Worm (Caenorhabditis elegans) whole organism, mixed stage, embryonic: Measurements from ENCODE around the gene F31B12.3.

Experiments
- M03D4.4 ChIP-seq: sonication (generic microtip); optimal IDR thresholded peaks from 2 replicates; lab custom pipeline; 2017; ENCODE audit warnings: mild to moderate bottlenecking, missing genetic modification characterization, missing compliant biosample characterization
- bed-3 ChIP-seq: fragments of 200-800 bp; sonication (Bioruptor generic); optimal IDR thresholded peaks from 3 replicates; lab custom pipeline; 2018; ENCODE audit warnings: mild to moderate bottlenecking, missing genetic modification characterization, moderate library complexity, missing compliant biosample characterization
- blmp-1 ChIP-seq: fragments of 150-350 bp; optimal IDR thresholded peaks from 2 replicates; lab custom pipeline; 2014; ENCODE audit warnings: missing biosample characterization, missing genetic modification characterization
- ceh-43 ChIP-seq: fragments of 200-800 bp; sonication (Bioruptor generic); optimal IDR thresholded peaks from 2 replicates; lab custom pipeline; 2018; ENCODE audit warnings: mild to moderate bottlenecking, missing genetic modification characterization, moderate library complexity, missing compliant biosample characterization
- ceh-83 ChIP-seq: fragments of 200-800 bp; sonication (Bioruptor generic); optimal IDR thresholded peaks from 2 replicates; lab custom pipeline; 2018; ENCODE audit warnings: mild to moderate bottlenecking, missing genetic modification characterization, missing compliant biosample characterization
- ces-1 ChIP-seq: fragments of 150-350 bp; optimal IDR thresholded peaks from 2 replicates; lab custom pipeline; 2014; ENCODE audit warnings: missing biosample characterization, missing genetic modification reagents, missing genetic modification characterization
- cnd-1 ChIP-seq: fragments of 200-800 bp; sonication (Bioruptor generic); optimal IDR thresholded peaks from 2 replicates; lab custom pipeline; 2018; ENCODE audit warnings: mild to moderate bottlenecking, missing genetic modification characterization, missing compliant biosample characterization
- drap-1 ChIP-seq: fragments of 200-800 bp; sonication (Bioruptor generic); optimal IDR thresholded peaks from 3 replicates; lab custom pipeline; 2018; ENCODE audit warnings: mild to moderate bottlenecking, missing genetic modification characterization, missing compliant biosample characterization
- elt-1 ChIP-seq: sonication (generic microtip); optimal IDR thresholded peaks from 2 replicates; lab custom pipeline; 2017; ENCODE audit warnings: missing genetic modification characterization, mild to moderate bottlenecking, missing compliant biosample characterization, antibody characterized with exemption, moderate library complexity, borderline replicate concordance; ENCODE audit not compliant: insufficient read depth
- elt-3 ChIP-seq: fragments of 150-350 bp; optimal IDR thresholded peaks from 2 replicates; lab custom pipeline; 2014; ENCODE audit warnings: missing biosample characterization, missing genetic modification characterization
- flh-1 ChIP-seq: fragments of 200-800 bp; sonication (Bioruptor generic); optimal IDR thresholded peaks from 2 replicates; lab custom pipeline; 2018; ENCODE audit warnings: mild to moderate bottlenecking, missing genetic modification characterization, moderate library complexity, missing compliant biosample characterization
- ham-2 ChIP-seq: fragments of 200-800 bp; sonication (Bioruptor generic); optimal IDR thresholded peaks from 2 replicates; lab custom pipeline; 2018; ENCODE audit warnings: mild to moderate bottlenecking, missing genetic modification characterization, missing compliant biosample characterization
- hlh-1 ChIP-seq: fragments of 150-350 bp; optimal IDR thresholded peaks from 2 replicates; lab custom pipeline; 2014; ENCODE audit warnings: missing biosample characterization, missing genetic modification reagents, missing genetic modification characterization
- lin-13 ChIP-seq: fragments of 150-350 bp; optimal IDR thresholded peaks from 2 replicates; lab custom pipeline; 2014; ENCODE audit warnings: missing biosample characterization, missing genetic modification characterization
- lin-32 ChIP-seq: fragments of 200-800 bp; sonication (Bioruptor generic); optimal IDR thresholded peaks from 2 replicates; lab custom pipeline; 2018; ENCODE audit warnings: mild to moderate bottlenecking, missing genetic modification characterization, missing compliant biosample characterization
- lsy-2 ChIP-seq: fragments of 150-350 bp; optimal IDR thresholded peaks from 2 replicates; lab custom pipeline; 2014; ENCODE audit warnings: missing biosample characterization, missing genetic modification characterization
- mab-5 ChIP-seq: fragments of 150-350 bp; optimal IDR thresholded peaks from 2 replicates; lab custom pipeline; 2014; ENCODE audit warnings: missing biosample characterization, missing genetic modification characterization
- mep-1 ChIP-seq: fragments of 150-350 bp; optimal IDR thresholded peaks from 2 replicates; lab custom pipeline; 2017; ENCODE audit warnings: missing biosample characterization, missing genetic modification reagents, missing genetic modification characterization, inconsistent platforms
- nhr-12 ChIP-seq: fragments of 150-350 bp; optimal IDR thresholded peaks from 2 replicates; lab custom pipeline; 2014; ENCODE audit warnings: missing biosample characterization, missing genetic modification characterization
- nhr-2 ChIP-seq: fragments of 150-350 bp; optimal IDR thresholded peaks from 2 replicates; lab custom pipeline; 2014; ENCODE audit warnings: missing biosample characterization, missing genetic modification characterization
- nhr-237 ChIP-seq: fragments of 150-350 bp; optimal IDR thresholded peaks from 2 replicates; lab custom pipeline; 2014; ENCODE audit warnings: missing biosample characterization, missing genetic modification characterization
- nhr-28 ChIP-seq: fragments of 150-350 bp; optimal IDR thresholded peaks from 2 replicates; lab custom pipeline; 2014; ENCODE audit warnings: missing biosample characterization, missing genetic modification characterization
- nhr-76 ChIP-seq: sonication (generic microtip); optimal IDR thresholded peaks from 2 replicates; lab custom pipeline; 2017; ENCODE audit warnings: missing biosample characterization, missing genetic modification characterization
- pha-4 ChIP-seq: fragments of 150-350 bp; optimal IDR thresholded peaks from 2 replicates; lab custom pipeline; 2018; ENCODE audit warnings: missing biosample characterization, missing genetic modification reagents, missing genetic modification characterization
- sem-2 ChIP-seq: fragments of 200-800 bp; sonication (Bioruptor generic); optimal IDR thresholded peaks from 2 replicates; lab custom pipeline; 2018; ENCODE audit warnings: mild to moderate bottlenecking, missing genetic modification characterization, missing compliant biosample characterization
- snpc-4 ChIP-seq: fragments of 150-350 bp; optimal IDR thresholded peaks from 2 replicates; lab custom pipeline; 2014; ENCODE audit warnings: missing biosample characterization, missing genetic modification characterization
- sptf-1 ChIP-seq: sonication (generic microtip); optimal IDR thresholded peaks from 2 replicates; lab custom pipeline; 2017; ENCODE audit warnings: mild to moderate bottlenecking, missing genetic modification characterization, moderate library complexity, missing compliant biosample characterization
- tbx-8 ChIP-seq: fragments of 200-800 bp; sonication (Bioruptor generic); optimal IDR thresholded peaks from 2 replicates; lab custom pipeline; 2018; ENCODE audit warnings: mild to moderate bottlenecking, missing genetic modification characterization, moderate library complexity, missing compliant biosample characterization
- unc-120 ChIP-seq: sonication (generic microtip); optimal IDR thresholded peaks from 2 replicates; lab custom pipeline; 2017; ENCODE audit warnings: missing genetic modification characterization, missing compliant biosample characterization; ENCODE audit not compliant: poor library complexity, severe bottlenecking
- unc-39 ChIP-seq: fragments of 150-350 bp; optimal IDR thresholded peaks from 2 replicates; lab custom pipeline; 2014; ENCODE audit warnings: missing biosample characterization, missing genetic modification characterization
- unc-62 ChIP-seq: fragments of 150-350 bp; optimal IDR thresholded peaks from 2 replicates; lab custom pipeline; 2014; ENCODE audit warnings: missing biosample characterization, missing genetic modification reagents, missing genetic modification characterization
- zip-8 ChIP-seq: fragments of 150-350 bp; optimal IDR thresholded peaks from 2 replicates; lab custom pipeline; 2014; ENCODE audit warnings: missing biosample characterization, missing genetic modification characterization

F31B12.3 gene

DNA sequence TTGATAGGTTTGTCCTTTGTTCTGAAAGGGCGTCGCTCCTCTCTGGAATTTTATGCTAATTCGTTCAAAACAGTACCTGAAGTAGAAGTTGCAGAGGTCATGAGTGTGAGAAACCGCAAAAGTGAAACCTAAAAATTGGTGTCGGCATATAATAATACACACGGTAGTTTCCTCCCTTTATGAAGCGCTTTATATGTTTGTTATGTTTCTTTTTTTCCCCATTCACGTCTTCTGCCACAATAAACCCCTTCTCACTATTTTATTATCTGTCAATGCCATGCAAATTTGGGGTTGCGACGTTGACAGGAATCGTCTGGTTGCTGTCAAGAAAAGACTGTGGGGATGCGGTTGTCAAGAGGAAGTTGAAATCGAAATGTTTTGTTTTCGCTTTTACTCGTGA is 28.0 kb downstream of the F31B12.3 start, which contains the start of gene vap-2:
Gene vap-2, minus strand, starts transcription at position 101 of the 400 bp plus-strand sequence.
- TF ChIP-seq unc-39 (tag; lab: Kevin White, UChicago), result no peak
- no peak for TF ChIP-seq mep-1 (tag; lab: Kevin White, UChicago)
- TF ChIP-seq sem-2 (GFP tag; lab: Kevin White, UChicago), result no peak
- TF ChIP-seq hlh-1 (tag; lab: Kevin White, UChicago), result no peak
- TF ChIP-seq ham-2 (GFP tag; lab: Kevin White, UChicago), result no peak
- TF ChIP-seq sptf-1 (tag; lab: Kevin White, UChicago), result no peak
- TF ChIP-seq unc-120 (tag; lab: Kevin White, UChicago), result no peak
- TF ChIP-seq elt-1 (tag; lab: Kevin White, UChicago), result no peak
- no peak for TF ChIP-seq elt-3 (tag; lab: Kevin White, UChicago)
- TF ChIP-seq M03D4.4 (tag; lab: Kevin White, UChicago), result no peak
- no peak for TF ChIP-seq mab-5 (tag; lab: Kevin White, UChicago)
- TF ChIP-seq tbx-8 (GFP tag; lab: Kevin White, UChicago), result no peak
- TF ChIP-seq pha-4 (tag; lab: Kevin White, UChicago), result no peak

ce11 chrX:10787203-10787602 is 33.2 kb downstream of the F31B12.3 start, which contains the start of gene ttr-14:
Gene ttr-14, plus strand, starts transcription at chrX:10787503.
- TF ChIP-seq blmp-1 (no peak), M03D4.4 (tag; lab: Kevin White, UChicago) (no peak), elt-3 (tag; lab: Kevin White, UChicago) (no peak), unc-39 (tag; lab: Kevin White, UChicago) (no peak), lin-32 (no peak), mab-5 (tag; lab: Kevin White, UChicago) (no peak), lsy-2 (no peak), lin-13 (tag; lab: Kevin White, UChicago) (no peak), zip-8 (tag; lab: Kevin White, UChicago) (no peak), snpc-4 (no peak), nhr-12 (tag; lab: Kevin White, UChicago) (no peak), mep-1 (tag; lab: Kevin White, UChicago) (no peak), unc-62 (GFP tag; lab: Kevin White, UChicago) (no peak), drap-1 (GFP tag; lab: Kevin White, UChicago) (no peak), elt-1 (tag; lab: Kevin White, UChicago) (no peak)
- TF ChIP-seq, all 35 proteins: peak for 0

- TF ChIP-seq blmp-1 (no peak), M03D4.4 (tag; lab: Kevin White, UChicago) (no peak), tbx-8 (GFP tag; lab: Kevin White, UChicago) (no peak), lin-13 (tag; lab: Kevin White, UChicago) (no peak), unc-62 (GFP tag; lab: Kevin White, UChicago) (no peak), nhr-2 (no peak), nhr-76 (no peak)
- TF ChIP-seq, all 35 proteins: peak for 0
Measured at ce11 chrX:10783822-10784221, 36.6 kb downstream of the F31B12.3 start, which contains the start of gene clc-4. Gene clc-4, minus strand, starts transcription at chrX:10783922.

DNA sequence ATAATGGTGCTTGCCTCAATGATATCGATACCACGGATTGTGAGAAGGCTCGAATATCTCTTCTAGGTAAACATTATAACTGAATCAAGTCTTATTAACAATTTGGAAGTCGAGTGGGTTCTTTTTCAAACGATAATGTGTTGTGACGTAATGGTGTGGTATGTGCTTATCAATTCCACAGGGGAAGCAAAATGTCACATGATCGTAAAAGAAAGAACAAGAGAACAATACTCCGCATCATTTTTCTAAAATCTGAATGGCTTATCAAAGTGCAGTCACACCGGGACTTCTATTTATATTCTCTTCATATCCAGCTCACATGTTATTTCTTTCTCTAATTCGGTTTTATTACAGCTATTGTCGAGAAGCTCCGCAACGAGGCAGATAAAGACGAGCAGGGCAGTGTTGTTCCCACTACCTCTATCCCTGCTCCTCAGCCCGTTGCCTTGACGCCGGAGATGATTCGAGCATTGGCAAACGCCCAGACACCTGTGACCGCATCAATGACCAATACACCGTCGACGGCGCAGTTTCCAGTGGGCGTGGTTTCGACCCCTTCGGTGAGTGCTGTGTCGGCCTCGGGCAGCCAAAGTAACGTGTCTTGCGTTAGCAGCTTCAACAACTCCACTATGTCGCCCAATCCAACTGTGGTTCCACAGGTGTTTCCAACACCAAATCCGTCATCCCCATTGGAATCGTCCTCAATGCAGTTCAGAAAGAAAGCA is 39.7 kb downstream of the F31B12.3 start:
- TF ChIP-seq nhr-28 (tag; lab: Kevin White, UChicago), result no peak
- TF ChIP-seq blmp-1, result no peak
- no peak for TF ChIP-seq bed-3 (GFP tag; lab: Kevin White, UChicago)
- TF ChIP-seq ces-1 (GFP tag; lab: Kevin White, UChicago), result no peak
- TF ChIP-seq hlh-1 (tag; lab: Kevin White, UChicago), result no peak
- no peak for TF ChIP-seq ceh-43 (GFP tag; lab: Kevin White, UChicago)
- TF ChIP-seq unc-120 (tag; lab: Kevin White, UChicago), result no peak
- TF ChIP-seq flh-1 (GFP tag; lab: Kevin White, UChicago), result no peak
- no peak for TF ChIP-seq nhr-76
- TF ChIP-seq unc-39 (tag; lab: Kevin White, UChicago), result no peak
- TF ChIP-seq drap-1 (GFP tag; lab: Kevin White, UChicago), result no peak

DNA sequence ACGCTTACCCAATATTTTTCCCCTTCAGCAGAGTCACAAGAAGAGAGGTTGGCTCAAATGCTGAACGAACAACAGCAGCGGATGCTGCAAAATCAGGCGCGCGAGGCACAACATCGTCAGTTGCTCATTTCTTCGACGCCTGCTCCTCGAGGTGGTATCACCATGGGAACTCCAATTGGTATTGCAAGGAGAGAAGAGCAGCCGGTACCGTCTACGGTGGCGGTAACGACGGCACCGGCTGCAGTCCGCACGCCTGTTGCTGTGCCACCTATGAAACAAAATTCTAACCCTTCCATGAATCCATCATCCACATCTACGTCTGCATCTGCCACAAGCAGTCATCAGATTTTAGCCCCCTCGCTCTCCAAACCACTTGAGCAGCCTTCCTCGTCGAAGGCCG is 45.5 kb downstream of the F31B12.3 start:
- TF ChIP-seq ham-2 (GFP tag; lab: Kevin White, UChicago) (no peak), elt-1 (tag; lab: Kevin White, UChicago) (no peak), hlh-1 (tag; lab: Kevin White, UChicago) (no peak), cnd-1 (no peak), ceh-83 (GFP tag; lab: Kevin White, UChicago) (no peak), nhr-12 (tag; lab: Kevin White, UChicago) (no peak), nhr-237 (tag; lab: Kevin White, UChicago) (no peak), blmp-1 (no peak), flh-1 (GFP tag; lab: Kevin White, UChicago) (no peak), ceh-43 (GFP tag; lab: Kevin White, UChicago) (no peak), M03D4.4 (tag; lab: Kevin White, UChicago) (no peak)
